Worm (Caenorhabditis elegans) whole organism, L4/young adult: ENCODE measurements around the gene acp-2.

ENCODE experiments used
- W03F9.2 ChIP-seq: fragments of 150-350 bp; optimal IDR thresholded peaks from 2 replicates; lab custom pipeline; 2014; ENCODE audit warnings: missing biosample characterization, missing genetic modification characterization
- dao-5 ChIP-seq: sonication (generic microtip); optimal IDR thresholded peaks from 2 replicates; lab custom pipeline; 2016; ENCODE audit warnings: missing genotype, missing genetic modification characterization, moderate library complexity, missing compliant biosample characterization
- him-1 ChIP-seq: sonication (generic microtip); optimal IDR thresholded peaks from 2 replicates; lab custom pipeline; 2016; ENCODE audit warnings: missing genotype, missing genetic modification reagents, missing genetic modification characterization, missing compliant biosample characterization

DNA sequence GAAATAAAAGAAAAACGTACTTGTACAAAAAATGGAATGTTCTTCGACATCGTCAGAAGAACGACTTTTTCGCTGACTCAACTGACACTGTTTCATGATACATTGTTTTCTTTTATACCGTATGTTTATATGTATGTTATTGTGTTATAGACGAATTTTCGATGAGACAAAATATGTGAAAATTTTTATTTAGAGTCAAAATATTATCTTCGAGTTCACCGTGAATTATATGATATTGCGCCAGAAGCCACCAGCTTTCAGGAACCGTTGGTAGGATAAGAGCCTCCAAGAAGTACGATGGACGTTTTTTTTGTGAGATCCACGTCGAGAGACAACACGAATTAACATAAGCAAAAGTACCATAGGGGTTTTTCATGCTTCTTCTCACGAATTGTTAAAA, 24.2 kb upstream of the acp-2 start, which contains the start of gene F22B5.6:
- no peak for TF ChIP-seq him-1 (tag; lab: Kevin White, UChicago)
- no peak for TF ChIP-seq dao-5
- TF ChIP-seq W03F9.2 (tag; lab: Kevin White, UChicago): no peak
